Worm (Caenorhabditis elegans) whole organism, L4 larva: ENCODE measurements around the gene C16B8.2.

Experiments used
- D1046.2 ChIP-seq: fragments of 200-800 bp; sonication (Bioruptor generic); IDR thresholded peaks from 2 replicates; pipeline ENCODE4 v1.3.6; 2022; ENCODE audit warnings: missing genetic modification characterization, missing compliant biosample characterization
- F10B5.3 ChIP-seq: sonication (generic microtip); optimal IDR thresholded peaks from 2 replicates; lab custom pipeline; 2016; ENCODE audit warnings: mild to moderate bottlenecking, missing genetic modification characterization, missing compliant biosample characterization
- F37D6.2 ChIP-seq: sonication (generic microtip); optimal IDR thresholded peaks from 2 replicates; lab custom pipeline; 2016; ENCODE audit warnings: mild to moderate bottlenecking, missing genetic modification characterization, missing compliant biosample characterization
- F44E2.7 ChIP-seq: fragments of 200-800 bp; sonication (Bioruptor generic); IDR thresholded peaks from 2 replicates; pipeline ENCODE4 v2.1.2; 2022; ENCODE audit warnings: missing genetic modification characterization, missing compliant biosample characterization
- F49E8.2 ChIP-seq: sonication (generic microtip); optimal IDR thresholded peaks from 2 replicates; lab custom pipeline; 2016; ENCODE audit warnings: missing compliant biosample characterization, mild to moderate bottlenecking, missing genetic modification characterization, borderline replicate concordance
- R02D3.7 ChIP-seq: fragments of 150-350 bp; sonication (generic microtip); optimal IDR thresholded peaks from 3 replicates; lab custom pipeline; 2014; ENCODE audit warnings: missing biosample characterization, missing genetic modification characterization
- T26A8.4 ChIP-seq: fragments of 200-800 bp; sonication (Bioruptor generic); IDR thresholded peaks from 2 replicates; pipeline ENCODE4 v1.3.6; 2022; ENCODE audit warnings: missing genetic modification characterization, missing compliant biosample characterization
- Y105C5A.15 ChIP-seq: fragments of 200-800 bp; sonication (Bioruptor generic); IDR thresholded peaks from 2 replicates; pipeline ENCODE4 v1.3.6; 2022; ENCODE audit warnings: missing genetic modification characterization, missing compliant biosample characterization
- ama-1 ChIP-seq: fragments of 150-350 bp; optimal IDR thresholded peaks from 2 replicates; lab custom pipeline; 2014; ENCODE audit warnings: inconsistent platforms, mixed read lengths
- arid-1 ChIP-seq: fragments of 200-800 bp; sonication (Bioruptor generic); conservative IDR thresholded peaks from 2 replicates; pipeline ENCODE4 v1.3.6; 2022; ENCODE audit warnings: missing genetic modification reagents, missing genetic modification characterization, missing compliant biosample characterization
- attf-4 ChIP-seq: sonication (generic microtip); optimal IDR thresholded peaks from 3 replicates; lab custom pipeline; 2017; ENCODE audit warnings: missing biosample characterization, missing genetic modification characterization
- ceh-44 ChIP-seq: fragments of 200-800 bp; sonication (Bioruptor generic); IDR thresholded peaks from 2 replicates; pipeline ENCODE4 v1.3.6; 2022; ENCODE audit warnings: missing genetic modification reagents, missing genetic modification characterization, missing compliant biosample characterization
- ceh-82 ChIP-seq: sonication (generic microtip); optimal IDR thresholded peaks from 2 replicates; lab custom pipeline; 2017; ENCODE audit warnings: missing biosample characterization, missing genetic modification characterization
- duxl-1 ChIP-seq: sonication (generic microtip); optimal IDR thresholded peaks from 2 replicates; lab custom pipeline; 2016; ENCODE audit warnings: mild to moderate bottlenecking, missing genetic modification characterization, moderate library complexity, missing compliant biosample characterization; ENCODE audit not compliant: poor library complexity
- fkh-10 ChIP-seq: fragments of 150-350 bp; optimal IDR thresholded peaks from 2 replicates; lab custom pipeline; 2014; ENCODE audit warnings: missing biosample characterization, missing genetic modification reagents, missing genetic modification characterization
- gei-8 ChIP-seq: fragments of 200-800 bp; sonication (Bioruptor generic); optimal IDR thresholded peaks from 2 replicates; lab custom pipeline; 2018; ENCODE audit warnings: mild to moderate bottlenecking, missing genetic modification characterization, missing compliant biosample characterization
- hlh-11 ChIP-seq: fragments of 200-800 bp; sonication (Bioruptor generic); optimal IDR thresholded peaks from 2 replicates; lab custom pipeline; 2018; ENCODE audit warnings: mild to moderate bottlenecking, missing genetic modification characterization, missing compliant biosample characterization
- hlh-30 ChIP-seq: sonication (generic microtip); optimal IDR thresholded peaks from 2 replicates; lab custom pipeline; 2017; ENCODE audit warnings: antibody characterized with exemption, mild to moderate bottlenecking, missing genetic modification characterization, missing compliant biosample characterization; ENCODE audit not compliant: insufficient read depth
- hmg-1.1 ChIP-seq: fragments of 200-800 bp; sonication (Bioruptor generic); IDR thresholded peaks from 2 replicates; pipeline ENCODE4 v1.3.6; 2022; ENCODE audit warnings: missing genetic modification reagents, missing genetic modification characterization, missing compliant biosample characterization
- lin-13 ChIP-seq: fragments of 150-350 bp; optimal IDR thresholded peaks from 2 replicates; lab custom pipeline; 2014; ENCODE audit warnings: missing biosample characterization, missing genetic modification reagents, missing genetic modification characterization
- lir-3 ChIP-seq: sonication (generic microtip); optimal IDR thresholded peaks from 2 replicates; lab custom pipeline; 2016; ENCODE audit warnings: mild to moderate bottlenecking, missing genetic modification characterization, missing compliant biosample characterization
- lsy-2 ChIP-seq, 2 experiments: fragments of 150-350 bp in 1 of 2; sonication (generic microtip) in 1 of 2; optimal IDR thresholded peaks; 2 replicates each; lab custom pipeline; 2014 to 2017; ENCODE audit warnings: missing biosample characterization in 2 of 2, missing genetic modification characterization in 2 of 2
- madf-9 ChIP-seq: fragments of 200-800 bp; sonication (Bioruptor generic); conservative IDR thresholded peaks from 2 replicates; pipeline ENCODE4 v1.3.6; 2022; ENCODE audit warnings: missing genetic modification reagents, missing genetic modification characterization, missing compliant biosample characterization
- mdl-1 ChIP-seq, 2 experiments: fragments of 150-350 bp in 1 of 2; sonication (generic microtip) in 1 of 2; optimal IDR thresholded peaks; 2 replicates each; lab custom pipeline; 2014 to 2017; ENCODE audit warnings: missing biosample characterization in 2 of 2, missing genetic modification characterization in 2 of 2
- mep-1 ChIP-seq: fragments of 150-350 bp; sonication (generic microtip); optimal IDR thresholded peaks from 3 replicates; lab custom pipeline; 2014; ENCODE audit warnings: missing biosample characterization, missing genetic modification characterization
- mes-2 ChIP-seq: sonication (generic microtip); optimal IDR thresholded peaks from 2 replicates; lab custom pipeline; 2016; ENCODE audit warnings: missing genotype, mild to moderate bottlenecking, missing genetic modification characterization, missing compliant biosample characterization; ENCODE audit not compliant: poor library complexity, severe bottlenecking
- nhr-10 ChIP-seq: fragments of 150-350 bp; optimal IDR thresholded peaks from 2 replicates; lab custom pipeline; 2014; ENCODE audit warnings: missing biosample characterization, missing genetic modification characterization
- nhr-102 ChIP-seq: sonication (generic microtip); optimal IDR thresholded peaks from 2 replicates; lab custom pipeline; 2016; ENCODE audit warnings: mild to moderate bottlenecking, missing genetic modification characterization, moderate library complexity, missing compliant biosample characterization
- nhr-111 ChIP-seq: fragments of 200-800 bp; sonication (Bioruptor generic); optimal IDR thresholded peaks from 2 replicates; lab custom pipeline; 2018; ENCODE audit warnings: mild to moderate bottlenecking, missing genetic modification characterization, missing compliant biosample characterization
- nhr-25 ChIP-seq: sonication (generic microtip); optimal IDR thresholded peaks from 2 replicates; lab custom pipeline; 2017; ENCODE audit warnings: missing genetic modification characterization, mild to moderate bottlenecking, missing compliant biosample characterization, antibody characterized with exemption, moderate library complexity, borderline replicate concordance; ENCODE audit not compliant: insufficient read depth
- nhr-41 ChIP-seq: fragments of 200-800 bp; sonication (Bioruptor generic); IDR thresholded peaks from 2 replicates; pipeline ENCODE4 v1.3.6; 2022; ENCODE audit warnings: missing genetic modification reagents, missing genetic modification characterization, missing compliant biosample characterization
- nhr-48 ChIP-seq: sonication (generic microtip); optimal IDR thresholded peaks from 2 replicates; lab custom pipeline; 2016; ENCODE audit warnings: mild to moderate bottlenecking, missing genetic modification characterization, missing compliant biosample characterization
- nhr-6 ChIP-seq: fragments of 150-350 bp; optimal IDR thresholded peaks from 2 replicates; lab custom pipeline; 2014; ENCODE audit warnings: missing biosample characterization, missing genetic modification characterization
- pha-4 ChIP-seq, 2 experiments: fragments of 150-350 bp in 1 of 2; fragments of 200-800 bp in 1 of 2; sonication (Bioruptor generic) in 1 of 2; IDR thresholded peaks in 1 of 2; optimal IDR thresholded peaks in 1 of 2; 2 replicates each; pipeline versions ENCODE4 v1.3.6 to Lab custom; 2014 to 2022; ENCODE audit warnings: missing genetic modification characterization in 2 of 2, missing genetic modification reagents in 2 of 2, missing biosample characterization in 1 of 2, missing compliant biosample characterization in 1 of 2
- php-3 ChIP-seq: fragments of 200-800 bp; sonication (Bioruptor generic); IDR thresholded peaks from 2 replicates; pipeline ENCODE4 v1.3.6; 2022; ENCODE audit warnings: missing genetic modification reagents, missing genetic modification characterization, missing compliant biosample characterization
- pqm-1 ChIP-seq: sonication (generic microtip); optimal IDR thresholded peaks from 2 replicates; lab custom pipeline; 2017; ENCODE audit warnings: missing biosample characterization, missing genetic modification characterization
- snpc-1.2 ChIP-seq: fragments of 200-800 bp; sonication (Bioruptor generic); IDR thresholded peaks from 2 replicates; pipeline ENCODE4 v1.3.6; 2022; ENCODE audit warnings: missing genetic modification reagents, missing genetic modification characterization, missing compliant biosample characterization
- spr-1 ChIP-seq: sonication (generic microtip); optimal IDR thresholded peaks from 2 replicates; lab custom pipeline; 2016; ENCODE audit warnings: mild to moderate bottlenecking, missing genetic modification characterization, missing compliant biosample characterization
- unc-62 ChIP-seq, 3 experiments: fragments of 150-350 bp in 1 of 3; sonication (generic microtip); optimal IDR thresholded peaks in 2 of 3; peaks in 1 of 3; 1 replicate in 1 of 3; 2 replicates in 2 of 3; lab custom pipeline; 2014 to 2017; ENCODE audit warnings: missing biosample characterization in 3 of 3, missing genetic modification characterization in 3 of 3, missing genetic modification reagents in 3 of 3, missing genotype in 1 of 3
- zfp-3 ChIP-seq: fragments of 200-800 bp; sonication (Bioruptor generic); conservative IDR thresholded peaks from 2 replicates; pipeline ENCODE4 v1.3.6; 2022; ENCODE audit warnings: missing genetic modification reagents, missing genetic modification characterization, missing compliant biosample characterization
- zip-2 ChIP-seq: fragments of 150-350 bp; optimal IDR thresholded peaks from 2 replicates; lab custom pipeline; 2014; ENCODE audit warnings: missing biosample characterization, missing genetic modification characterization
- ztf-11 ChIP-seq: fragments of 150-350 bp; optimal IDR thresholded peaks from 2 replicates; lab custom pipeline; 2014; ENCODE audit warnings: missing biosample characterization, missing genetic modification characterization
- ztf-7 ChIP-seq: fragments of 150-350 bp; optimal IDR thresholded peaks from 2 replicates; lab custom pipeline; 2014; ENCODE audit warnings: missing biosample characterization, missing genetic modification characterization

C16B8.2 gene

DNA sequence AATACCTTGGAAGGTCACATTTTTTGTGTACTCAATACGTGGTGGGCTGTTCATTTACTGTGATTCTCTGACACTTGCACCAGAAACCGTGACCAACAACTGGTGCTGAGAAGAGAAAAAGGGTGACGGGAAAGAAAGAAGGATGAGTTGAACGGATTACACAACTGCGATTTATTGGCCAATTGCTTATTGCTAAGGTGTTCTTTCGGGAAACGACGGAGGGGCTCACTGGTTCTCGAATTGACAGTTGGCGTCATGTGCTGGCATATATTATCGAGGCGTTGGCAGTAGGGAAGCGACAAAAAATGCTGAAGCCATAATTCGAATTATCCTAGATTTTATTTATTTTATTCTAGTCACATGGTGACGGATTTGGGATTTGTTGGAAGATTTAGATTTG is 7.9 kb upstream of the C16B8.2 start:
- TF ChIP-seq mdl-1 (tag; optimal IDR thresholded peaks at IDR 0.05; lab: Kevin White, UChicago) (no peak), attf-4 (tag; lab: Kevin White, UChicago) (no peak), F49E8.2 (tag; lab: Kevin White, UChicago) (no peak), hlh-11 (peak; percentile 38), unc-62 (GFP tag; optimal IDR thresholded peaks at IDR 0.05 in 1 of 2; lab: Kevin White, UChicago) (peak in 1 of 2 experiments; percentile 83), unc-62 (tag; optimal IDR thresholded peaks at IDR 0.05; lab: Kevin White, UChicago) (no peak), hlh-30 (tag; lab: Kevin White, UChicago) (peak; percentile 9)

DNA sequence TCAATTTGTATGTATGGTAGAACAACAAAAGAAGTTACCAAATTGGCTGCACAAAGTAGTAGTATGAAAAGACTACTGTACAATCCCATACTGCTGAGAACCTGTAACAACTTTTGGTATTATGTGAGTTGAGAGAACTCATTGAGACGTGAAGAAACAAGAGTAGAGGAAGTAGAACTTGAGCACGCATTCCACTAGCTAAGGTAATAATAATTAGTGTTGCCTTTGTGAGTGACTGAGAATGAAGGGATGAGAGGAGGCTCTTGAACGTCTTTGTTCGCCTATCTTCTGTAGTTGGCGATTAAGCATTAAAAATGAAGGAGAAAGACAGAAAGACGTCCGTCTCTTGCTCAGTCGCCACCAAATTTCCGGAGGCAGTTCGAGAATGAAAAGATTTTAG is 7.3 kb upstream of the C16B8.2 start, which contains the start of gene C16B8.4:
TSS of gene C16B8.4 (minus strand) at position 101 of the 400 bp plus-strand sequence.
- TF ChIP-seq F10B5.3 (tag; lab: Kevin White, UChicago) (no peak), R02D3.7 (no peak), unc-62 (GFP tag; optimal IDR thresholded peaks at IDR 0.05 in 1 of 2; lab: Kevin White, UChicago) (peak in 1 of 2 experiments; percentile 61), unc-62 (tag; optimal IDR thresholded peaks at IDR 0.05; lab: Kevin White, UChicago) (no peak), ama-1 (lab: Kevin White, UChicago) (no peak)
- TF ChIP-seq, all 104 proteins: peak for 1

DNA sequence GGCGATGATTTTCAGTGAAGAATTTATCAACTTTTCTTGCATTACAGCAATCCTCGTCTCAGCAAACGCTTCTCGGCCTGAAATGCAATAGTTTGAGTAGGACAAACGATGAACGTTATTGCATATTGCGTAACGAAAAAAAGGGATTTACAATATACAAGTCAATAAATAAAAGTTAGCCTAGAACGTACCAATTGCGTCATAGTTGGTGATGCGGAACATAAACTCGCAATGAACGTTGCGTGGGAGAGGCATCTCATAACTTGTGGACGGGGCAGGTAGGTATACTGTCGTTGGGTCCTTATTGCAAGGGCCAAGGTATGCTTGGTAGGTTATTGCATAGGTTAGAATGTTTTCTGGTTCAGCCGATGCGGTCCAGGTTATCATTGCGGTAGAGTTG is 4.6 kb upstream of the C16B8.2 start:
- TF ChIP-seq hlh-11, result no peak
- no peak for TF ChIP-seq nhr-111
- TF ChIP-seq ztf-7 (tag; lab: Kevin White, UChicago), result no peak
- no peak for TF ChIP-seq F44E2.7
- no peak for TF ChIP-seq gei-8 (GFP tag; lab: Kevin White, UChicago)
- TF ChIP-seq ztf-11, result no peak
- no peak for TF ChIP-seq pha-4 (GFP tag; IDR thresholded peaks at IDR 0.05; lab: Robert Waterston, UW)
- TF ChIP-seq pha-4 (tag; optimal IDR thresholded peaks at IDR 0.05; lab: Kevin White, UChicago), result no peak
- no peak for TF ChIP-seq nhr-41
- no peak for TF ChIP-seq lir-3 (tag; lab: Kevin White, UChicago)
- TF ChIP-seq T26A8.4 (GFP tag; lab: Robert Waterston, UW), result no peak
- TF ChIP-seq madf-9 (GFP tag; lab: Robert Waterston, UW), result no peak
- no peak for TF ChIP-seq F37D6.2
- no peak for TF ChIP-seq attf-4 (tag; lab: Kevin White, UChicago)
- TF ChIP-seq ceh-44 (GFP tag; lab: Robert Waterston, UW), result no peak
- no peak for TF ChIP-seq Y105C5A.15 (GFP tag; lab: Robert Waterston, UW)
- no peak for TF ChIP-seq lin-13 (GFP tag; lab: Kevin White, UChicago)

DNA sequence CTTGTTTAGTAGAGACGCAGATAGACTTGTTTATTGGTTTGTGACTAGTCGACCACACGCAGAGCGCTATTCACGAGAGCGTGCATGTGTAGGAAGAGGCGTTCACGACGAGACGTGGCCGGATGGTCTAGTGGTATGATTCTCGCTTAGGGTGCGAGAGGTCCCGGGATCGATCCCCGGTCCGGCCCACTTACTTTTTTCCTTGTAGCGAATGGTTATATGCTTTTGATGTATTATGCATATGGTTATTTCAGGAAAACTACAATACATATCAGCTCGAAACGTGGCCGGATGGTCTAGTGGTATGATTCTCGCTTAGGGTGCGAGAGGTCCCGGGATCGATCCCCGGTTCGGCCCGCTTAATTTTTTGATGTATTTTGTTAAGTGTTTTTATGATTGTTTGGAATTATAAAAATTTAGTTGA is 3.8 kb upstream of the C16B8.2 start:
- TF ChIP-seq nhr-48 (tag; lab: Kevin White, UChicago) (peak; percentile 66), nhr-10 (tag; lab: Kevin White, UChicago) (no peak), ama-1 (lab: Kevin White, UChicago) (no peak), snpc-1.2 (GFP tag; lab: Robert Waterston, UW) (peak; percentile 93), php-3 (GFP tag; lab: Robert Waterston, UW) (peak; percentile 66; the same call in 1 of the 2 replicates), nhr-6 (tag; lab: Kevin White, UChicago) (peak; percentile 63), duxl-1 (tag; lab: Kevin White, UChicago) (peak; percentile 79), lsy-2 (tag; optimal IDR thresholded peaks at IDR 0.05; lab: Kevin White, UChicago) (peak; percentile 34 to 67), mdl-1 (tag; optimal IDR thresholded peaks at IDR 0.05; lab: Kevin White, UChicago) (peak in 1 of 2 experiments; percentile 78), pqm-1 (no peak), spr-1 (tag; lab: Kevin White, UChicago) (peak; percentile 39), ztf-11 (no peak), fkh-10 (GFP tag; lab: Kevin White, UChicago) (no peak), hlh-11 (peak; percentile 76), hmg-1.1 (peak; percentile 94), gei-8 (GFP tag; lab: Kevin White, UChicago) (peak; percentile 64), ceh-82 (tag; lab: Kevin White, UChicago) (no peak), arid-1 (GFP tag; lab: Robert Waterston, UW) (peak; percentile 87), attf-4 (tag; lab: Kevin White, UChicago) (no peak), D1046.2 (GFP tag; lab: Robert Waterston, UW) (peak; percentile 85), F10B5.3 (tag; lab: Kevin White, UChicago) (no peak), zfp-3 (GFP tag; lab: Robert Waterston, UW) (peak; percentile 78; the same call in 1 of the 2 replicates), mep-1 (peak; percentile 88), nhr-102 (tag; lab: Kevin White, UChicago) (peak; percentile 62), nhr-25 (tag; lab: Kevin White, UChicago) (peak; percentile 46), zip-2 (tag; lab: Kevin White, UChicago) (peak; percentile 9), mes-2 (tag; lab: Kevin White, UChicago) (peak; percentile 76)
